Fruit fly (Drosophila melanogaster) whole organism, adult: ENCODE measurements around the gene Ir25a.

Source experiments
- CG11617 ChIP-seq: fragments of 200-800 bp; sonication (Bioruptor generic); optimal IDR thresholded peaks from 2 replicates; lab custom pipeline; 2017; ENCODE audit warnings: mild to moderate bottlenecking, missing biosample characterization, missing genetic modification reagents, missing genetic modification characterization
- CG12768 ChIP-seq: fragments of 200-800 bp; sonication (Bioruptor generic); optimal IDR thresholded peaks from 2 replicates; lab custom pipeline; 2017; ENCODE audit warnings: missing biosample characterization, missing genetic modification characterization, mild to moderate bottlenecking, moderate library complexity, missing genetic modification reagents
- CG14711 ChIP-seq: fragments of 200-800 bp; sonication (Bioruptor generic); optimal IDR thresholded peaks from 2 replicates; lab custom pipeline; 2018; ENCODE audit warnings: missing biosample characterization, mild to moderate bottlenecking, missing genetic modification characterization, moderate library complexity
- CG1620 ChIP-seq: fragments of 200-800 bp; sonication (Bioruptor generic); optimal IDR thresholded peaks from 2 replicates; lab custom pipeline; 2016; ENCODE audit warnings: missing biosample characterization, missing genetic modification characterization
- CG33017 ChIP-seq: fragments of 200-800 bp; sonication (Bioruptor generic); optimal IDR thresholded peaks from 2 replicates; lab custom pipeline; 2018; ENCODE audit warnings: missing biosample characterization, mild to moderate bottlenecking, missing genetic modification characterization, moderate library complexity
- CG5204 ChIP-seq: fragments of 200-800 bp; sonication (Bioruptor generic); optimal IDR thresholded peaks from 2 replicates; lab custom pipeline; 2016; ENCODE audit warnings: missing biosample characterization, missing genetic modification characterization
- CG7045 ChIP-seq: fragments of 200-800 bp; sonication (Bioruptor generic); optimal IDR thresholded peaks from 2 replicates; lab custom pipeline; 2017; ENCODE audit warnings: missing biosample characterization, mild to moderate bottlenecking, missing genetic modification characterization
- CG7101 ChIP-seq: fragments of 200-800 bp; sonication (Bioruptor generic); optimal IDR thresholded peaks from 2 replicates; lab custom pipeline; 2018; ENCODE audit warnings: missing biosample characterization, mild to moderate bottlenecking, missing genetic modification characterization, moderate library complexity
- Clk ChIP-seq: fragments of 200-800 bp; sonication (Bioruptor generic); optimal IDR thresholded peaks from 2 replicates; lab custom pipeline; 2017; ENCODE audit warnings: missing biosample characterization, missing genetic modification characterization
- Crg-1 ChIP-seq: fragments of 200-800 bp; sonication (Bioruptor generic); optimal IDR thresholded peaks from 2 replicates; lab custom pipeline; 2016; ENCODE audit warnings: missing biosample characterization, missing genetic modification characterization
- Hr96 ChIP-seq: fragments of 200-800 bp; sonication (Bioruptor generic); optimal IDR thresholded peaks from 2 replicates; lab custom pipeline; 2016; ENCODE audit warnings: missing biosample characterization, missing genetic modification characterization
- Mnt ChIP-seq: fragments of 200-800 bp; sonication (Bioruptor generic); optimal IDR thresholded peaks from 2 replicates; lab custom pipeline; 2016; ENCODE audit warnings: missing biosample characterization, mild to moderate bottlenecking, missing genetic modification characterization
- bab1 ChIP-seq: fragments of 200-800 bp; sonication (Bioruptor generic); optimal IDR thresholded peaks from 3 replicates; lab custom pipeline; 2019; ENCODE audit warnings: missing biosample characterization, mild to moderate bottlenecking, missing genetic modification characterization, moderate library complexity
- cic ChIP-seq: fragments of 200-800 bp; sonication (Bioruptor generic); optimal IDR thresholded peaks from 2 replicates; lab custom pipeline; 2017; ENCODE audit warnings: missing biosample characterization, mild to moderate bottlenecking, missing genetic modification characterization, moderate library complexity
- cnc ChIP-seq, 2 experiments: fragments of >200 bp; optimal IDR thresholded peaks; 2 replicates each; lab custom pipeline; 2017
- kay ChIP-seq: fragments of 200-800 bp; sonication (Bioruptor generic); peaks from one replicate; lab custom pipeline; 2016; ENCODE audit warnings: missing biosample characterization, missing genetic modification characterization, borderline replicate concordance
- ovo ChIP-seq: fragments of 200-800 bp; sonication (Bioruptor generic); optimal IDR thresholded peaks from 2 replicates; lab custom pipeline; 2016; ENCODE audit warnings: missing biosample characterization, missing genetic modification characterization
- pad ChIP-seq: fragments of 200-800 bp; sonication (Bioruptor generic); optimal IDR thresholded peaks from 3 replicates; lab custom pipeline; 2017; ENCODE audit warnings: missing biosample characterization, missing genetic modification characterization, mild to moderate bottlenecking, moderate library complexity, missing genetic modification reagents
- tj ChIP-seq: fragments of 200-800 bp; sonication (Bioruptor generic); optimal IDR thresholded peaks from 3 replicates; lab custom pipeline; 2017; ENCODE audit warnings: missing biosample characterization, mild to moderate bottlenecking, missing genetic modification characterization, moderate library complexity
- toe ChIP-seq: fragments of 200-800 bp; sonication (Bioruptor generic); optimal IDR thresholded peaks from 2 replicates; lab custom pipeline; 2016; ENCODE audit warnings: missing biosample characterization, missing genetic modification characterization

Gene Ir25a

dm6 chr2L:4825695-4826094 lies 9.4 kb downstream of the Ir25a start:
- TF ChIP-seq Crg-1 (GFP tag; lab: Kevin White, UChicago): no peak
- TF ChIP-seq cnc (optimal IDR thresholded peaks at IDR 0.05; lab: Kevin White, UChicago): no peak
- TF ChIP-seq Clk (GFP tag; lab: Kevin White, UChicago): no peak
- no peak for TF ChIP-seq CG11617 (GFP tag; lab: Kevin White, UChicago)
- no peak for TF ChIP-seq CG33017 (tag; lab: Kevin White, UChicago)
- TF ChIP-seq Mnt (GFP tag; lab: Kevin White, UChicago): no peak
- no peak for TF ChIP-seq Hr96 (GFP tag; lab: Kevin White, UChicago)
- no peak for TF ChIP-seq CG12768
- no peak for TF ChIP-seq bab1
- TF ChIP-seq CG1620 (GFP tag; lab: Kevin White, UChicago): no peak
- TF ChIP-seq pad (GFP tag; lab: Kevin White, UChicago): no peak
- TF ChIP-seq CG5204: no peak

dm6 chr2L:4823797-4824196 lies 11.3 kb downstream of the Ir25a start:
- TF ChIP-seq ovo (GFP tag; lab: Kevin White, UChicago) (no peak), pad (GFP tag; lab: Kevin White, UChicago) (no peak), CG5204 (no peak)

- TF ChIP-seq Hr96 (GFP tag; lab: Kevin White, UChicago) (no peak), CG7045 (GFP tag; lab: Kevin White, UChicago) (no peak), pad (GFP tag; lab: Kevin White, UChicago) (no peak), cic (GFP tag; lab: Kevin White, UChicago) (no peak), CG1620 (GFP tag; lab: Kevin White, UChicago) (no peak), CG12768 (no peak), toe (GFP tag; lab: Kevin White, UChicago) (no peak), bab1 (no peak), CG7101 (tag; lab: Kevin White, UChicago) (no peak), kay (GFP tag; lab: Kevin White, UChicago) (no peak), ovo (GFP tag; lab: Kevin White, UChicago) (no peak), Mnt (GFP tag; lab: Kevin White, UChicago) (no peak), Clk (GFP tag; lab: Kevin White, UChicago) (no peak), CG33017 (tag; lab: Kevin White, UChicago) (no peak), cnc (optimal IDR thresholded peaks at IDR 0.05; lab: Kevin White, UChicago) (no peak), Crg-1 (GFP tag; lab: Kevin White, UChicago) (no peak), CG5204 (no peak), CG11617 (GFP tag; lab: Kevin White, UChicago) (no peak), CG14711 (no peak)
Observed at dm6 chr2L:4822258-4822657, 12.8 kb downstream of the Ir25a start.

dm6 chr2L:4821757-4822156 lies 13.3 kb downstream of the Ir25a start, which contains the start of gene CG15628:
Gene CG15628 (plus strand): TSS chr2L:4821774.
- TF ChIP-seq pad (GFP tag; lab: Kevin White, UChicago) (no peak), CG7101 (tag; lab: Kevin White, UChicago) (no peak), CG12768 (no peak), bab1 (no peak), CG33017 (tag; lab: Kevin White, UChicago) (no peak), Hr96 (GFP tag; lab: Kevin White, UChicago) (no peak), CG7045 (GFP tag; lab: Kevin White, UChicago) (no peak)

- TF ChIP-seq cic (GFP tag; lab: Kevin White, UChicago): no peak
- no peak for TF ChIP-seq ovo (GFP tag; lab: Kevin White, UChicago)
- TF ChIP-seq CG7101 (tag; lab: Kevin White, UChicago): peak; percentile 42
- TF ChIP-seq Crg-1 (GFP tag; lab: Kevin White, UChicago): no peak
- peak; percentile 55 for TF ChIP-seq CG5204
- TF ChIP-seq CG14711: peak; percentile 28
- TF ChIP-seq Mnt (GFP tag; lab: Kevin White, UChicago): no peak
- TF ChIP-seq kay (GFP tag; lab: Kevin White, UChicago): no peak
- peak; percentile 76 for TF ChIP-seq CG7045 (GFP tag; lab: Kevin White, UChicago)
- peak; percentile 68 for TF ChIP-seq CG12768
- no peak for TF ChIP-seq tj (GFP tag; lab: Kevin White, UChicago)
- peak; percentile 23 for TF ChIP-seq toe (GFP tag; lab: Kevin White, UChicago)
- TF ChIP-seq pad (GFP tag; lab: Kevin White, UChicago): peak; percentile 26
- no peak for TF ChIP-seq cnc (optimal IDR thresholded peaks at IDR 0.05; lab: Kevin White, UChicago)
- TF ChIP-seq CG11617 (GFP tag; lab: Kevin White, UChicago): peak; percentile 31
- TF ChIP-seq Clk (GFP tag; lab: Kevin White, UChicago): peak; percentile 39
- TF ChIP-seq Hr96 (GFP tag; lab: Kevin White, UChicago): peak; percentile 63
- TF ChIP-seq bab1: no peak
- no peak for TF ChIP-seq CG1620 (GFP tag; lab: Kevin White, UChicago)
- TF ChIP-seq CG33017 (tag; lab: Kevin White, UChicago): peak; percentile 34
Observed at dm6 chr2L:4821319-4821717, 13.8 kb downstream of the Ir25a start.

- TF ChIP-seq Mnt (GFP tag; lab: Kevin White, UChicago) (no peak), CG7101 (tag; lab: Kevin White, UChicago) (no peak), cic (GFP tag; lab: Kevin White, UChicago) (no peak), CG1620 (GFP tag; lab: Kevin White, UChicago) (peak; percentile 15), cnc (optimal IDR thresholded peaks at IDR 0.05; lab: Kevin White, UChicago) (no peak), ovo (GFP tag; lab: Kevin White, UChicago) (no peak), tj (GFP tag; lab: Kevin White, UChicago) (no peak), toe (GFP tag; lab: Kevin White, UChicago) (peak; percentile 68), CG5204 (peak; percentile 70), CG14711 (no peak), CG11617 (GFP tag; lab: Kevin White, UChicago) (peak; percentile 40), CG7045 (GFP tag; lab: Kevin White, UChicago) (no peak), bab1 (no peak), CG12768 (no peak), Crg-1 (GFP tag; lab: Kevin White, UChicago) (no peak), Hr96 (GFP tag; lab: Kevin White, UChicago) (no peak), kay (GFP tag; lab: Kevin White, UChicago) (no peak), CG33017 (tag; lab: Kevin White, UChicago) (peak; percentile 25), Clk (GFP tag; lab: Kevin White, UChicago) (no peak), pad (GFP tag; lab: Kevin White, UChicago) (no peak)
Observed at dm6 chr2L:4820448-4821318, 14.4 kb downstream of the Ir25a start.
